Worm (Caenorhabditis elegans): ENCODE measurements around the gene K02F6.8.

Gene K02F6.8

DNA sequence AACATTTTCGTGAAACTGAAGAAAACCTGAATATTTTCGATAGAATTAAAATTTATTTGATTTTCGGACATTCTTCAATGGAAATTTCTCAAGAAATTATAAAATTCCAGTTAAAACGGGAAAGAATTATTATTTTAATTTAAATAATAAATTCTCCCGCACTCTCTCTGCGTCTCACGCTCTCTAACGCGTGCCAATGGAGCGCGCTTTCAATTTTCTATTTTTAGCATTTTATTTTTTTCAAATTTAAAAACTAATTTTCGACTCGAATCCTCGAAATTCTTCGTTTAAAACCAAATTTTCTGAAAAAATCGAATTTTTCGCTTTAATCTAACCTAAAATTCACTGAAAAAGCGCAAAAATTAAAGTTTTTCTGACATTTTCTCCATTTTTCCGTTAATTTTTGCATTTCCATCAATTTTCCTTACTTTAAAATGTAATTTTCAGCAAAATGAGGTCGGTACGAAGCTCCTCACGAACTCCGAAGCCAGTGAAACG is 30.4 kb downstream of the K02F6.8 start, which contains the start of gene gbas-1 (continued):
- TF ChIP-seq F16B12.6 (tag; optimal IDR thresholded peaks at IDR 0.05) (peak; percentile 10), ceh-88 (GFP tag; IDR thresholded peaks at IDR 0.05) (no peak), ztf-4 (tag; optimal IDR thresholded peaks at IDR 0.05) (no peak), zag-1 (tag; optimal IDR thresholded peaks at IDR 0.05) (no peak), nhr-12 (tag; optimal IDR thresholded peaks at IDR 0.05) (no peak), hlh-17 (GFP tag; optimal IDR thresholded peaks at IDR 0.05; ENCODE audit: borderline replicate concordance) (no peak), elt-3 (tag; optimal IDR thresholded peaks at IDR 0.05) (no peak)

DNA sequence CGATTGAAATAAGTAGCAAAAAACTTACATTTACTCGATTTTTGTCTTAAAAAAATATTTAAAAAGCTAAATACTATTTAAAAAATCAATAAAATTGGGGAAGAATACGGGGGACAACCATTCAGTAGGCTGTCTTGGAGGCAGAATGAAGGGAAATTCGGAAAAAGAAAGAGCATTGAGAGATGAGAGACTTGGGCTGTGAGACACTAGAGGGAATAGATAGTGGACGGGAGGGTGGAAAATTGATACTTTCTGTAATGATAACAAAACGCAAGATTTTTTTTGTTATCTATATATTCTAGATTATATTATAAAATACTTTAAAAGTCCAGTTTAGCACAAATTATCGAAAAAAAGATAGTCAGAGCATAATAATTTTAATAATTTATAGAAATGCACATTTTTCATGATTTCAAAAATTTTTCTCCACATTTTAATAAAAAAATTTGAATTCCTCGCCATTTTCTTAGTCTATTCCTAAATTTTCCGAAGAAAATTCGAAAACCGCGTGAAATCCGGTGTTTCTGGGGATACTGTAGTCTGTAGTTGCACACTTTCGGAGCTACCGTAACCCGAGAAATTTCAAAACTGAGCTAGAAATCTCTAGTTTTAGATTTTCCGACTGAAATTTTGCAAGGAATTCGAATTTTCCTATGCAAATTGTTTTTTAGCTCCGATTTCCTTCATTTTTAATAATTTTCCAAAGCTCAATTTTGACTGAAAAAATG is 31.0 kb downstream of the K02F6.8 start:
- peak in 1 of 2 experiments; percentile 3 for TF ChIP-seq efl-1 (optimal IDR thresholded peaks at IDR 0.05)
- peak in 1 of 2 experiments; percentile 18 for TF ChIP-seq efl-1 (GFP tag; optimal IDR thresholded peaks at IDR 0.05 in 1 of 2)
- TF ChIP-seq lin-35 (GFP tag; optimal IDR thresholded peaks at IDR 0.05), result peak in 1 of 2 experiments; percentile 3
- peak; percentile 5 for TF ChIP-seq mep-1 (tag; optimal IDR thresholded peaks at IDR 0.05)
- TF ChIP-seq skn-1 (tag; optimal IDR thresholded peaks at IDR 0.05), result peak; percentile 17
- peak; percentile 75 for TF ChIP-seq elt-2 (tag; optimal IDR thresholded peaks at IDR 0.05)
- TF ChIP-seq nhr-28 (tag; optimal IDR thresholded peaks at IDR 0.05), result no peak
- TF ChIP-seq ama-1 (optimal IDR thresholded peaks at IDR 0.05), result no peak
- peak; percentile 50 for TF ChIP-seq nhr-85 (tag)

DNA sequence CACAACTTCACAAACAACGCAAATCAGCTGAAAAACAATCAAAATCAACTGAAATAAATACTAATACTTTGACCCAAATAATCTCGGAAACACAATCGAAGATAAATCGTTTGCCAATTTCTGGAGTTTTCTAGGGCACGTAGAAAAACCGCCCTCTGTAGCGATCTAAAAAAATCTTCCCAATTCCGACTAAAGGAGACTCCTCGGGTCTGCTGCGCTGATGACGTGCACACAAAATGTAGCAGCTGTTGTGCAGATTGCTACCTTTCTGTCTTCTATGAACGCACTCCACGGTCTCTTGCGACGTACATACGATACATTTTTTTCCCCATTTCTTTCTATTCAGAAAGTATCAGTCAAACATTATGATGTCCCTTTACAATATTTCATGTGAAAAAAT is 46.5 kb downstream of the K02F6.8 start, which contains the start of gene F53G2.1:
Gene F53G2.1, plus strand, starts transcription at position 301 of the 400 bp plus-strand sequence.
- TF ChIP-seq zip-4 (GFP tag; optimal IDR thresholded peaks at IDR 0.05) (no peak), elt-3 (tag; optimal IDR thresholded peaks at IDR 0.05) (no peak), C04F5.9 (tag; optimal IDR thresholded peaks at IDR 0.05) (no peak)

DNA sequence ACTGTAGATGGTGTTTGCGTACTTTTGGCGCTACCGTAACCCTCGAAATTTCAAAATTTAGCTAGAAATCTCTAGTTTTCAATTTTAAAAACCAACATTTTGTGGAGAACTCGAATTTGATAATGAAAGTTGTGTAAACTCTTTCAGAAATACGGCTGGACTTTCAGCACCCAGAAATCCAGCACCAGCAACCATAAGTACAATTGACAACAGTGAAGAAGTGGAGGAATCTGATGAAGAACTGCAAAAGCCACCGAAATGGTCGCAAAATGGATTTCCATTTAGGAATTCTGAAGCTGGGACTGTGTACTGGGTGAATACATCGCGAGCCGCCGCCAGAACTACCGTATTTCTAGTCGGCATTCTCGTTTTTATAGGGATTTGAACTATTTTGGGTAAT is 51.3 kb downstream of the K02F6.8 start, which contains the start of gene F53G2.13:
Gene F53G2.13, plus strand, starts transcription at position 301 of the 400 bp plus-strand sequence.
- TF ChIP-seq lsy-2 (tag; optimal IDR thresholded peaks at IDR 0.05) (no peak), nhr-84 (tag; optimal IDR thresholded peaks at IDR 0.05) (no peak), nhr-19 (GFP tag; conservative IDR thresholded peaks at IDR 0.05) (no peak), egl-13 (tag; optimal IDR thresholded peaks at IDR 0.05) (no peak), lin-14 (GFP tag; optimal IDR thresholded peaks at IDR 0.05) (no peak), lin-13 (GFP tag; optimal IDR thresholded peaks at IDR 0.05) (no peak), ceh-90 (tag; optimal IDR thresholded peaks at IDR 0.05) (no peak), efl-3 (GFP tag; optimal IDR thresholded peaks at IDR 0.05) (no peak), elt-2 (tag; optimal IDR thresholded peaks at IDR 0.05) (no peak), nhr-28 (tag; optimal IDR thresholded peaks at IDR 0.05) (no peak), unc-98 (GFP tag; IDR thresholded peaks at IDR 0.05) (no peak), pqm-1 (tag; optimal IDR thresholded peaks at IDR 0.05) (no peak), snpc-4 (tag; optimal IDR thresholded peaks at IDR 0.05) (no peak), dpl-1 (GFP tag; optimal IDR thresholded peaks at IDR 0.05) (no peak), tbx-2 (tag; optimal IDR thresholded peaks at IDR 0.05) (no peak), zip-4 (GFP tag; optimal IDR thresholded peaks at IDR 0.05) (no peak), Y116A8C.19 (tag; optimal IDR thresholded peaks at IDR 0.05; ENCODE audit: borderline replicate concordance) (no peak)

All from whole organism, L1 larva.